Fruit fly (Drosophila melanogaster) whole organism, embryonic: Measurements from ENCODE around the gene CG6431.
A peak's percentile ranks its signal among the peaks of the same experiment; 100 is the strongest.

ENCODE experiments used
- Ada2b ChIP-seq: fragments of 200-800 bp; sonication (Bioruptor generic); IDR thresholded peaks from 2 replicates; pipeline ENCODE4 v1.3.6; 2022; ENCODE audit warnings: missing biosample characterization, missing genetic modification characterization
- BEAF-32 ChIP-seq: fragments of 200-800 bp; sonication (Bioruptor generic); optimal IDR thresholded peaks from 3 replicates; lab custom pipeline; 2017; ENCODE audit warnings: missing biosample characterization, missing genetic modification characterization, mild to moderate bottlenecking, moderate library complexity, missing genetic modification reagents
- Bdp1 ChIP-seq: fragments of 200-800 bp; sonication (Bioruptor generic); optimal IDR thresholded peaks from 3 replicates; lab custom pipeline; 2016; ENCODE audit warnings: missing biosample characterization, missing genetic modification characterization
- Bgb ChIP-seq: fragments of 200-800 bp; sonication (Bioruptor generic); IDR thresholded peaks from 2 replicates; pipeline ENCODE4 v1.3.6; 2022; ENCODE audit warnings: missing biosample characterization, missing genetic modification characterization; ENCODE audit not compliant: partially characterized antibody
- CG10274 ChIP-seq: fragments of 200-800 bp; sonication (Bioruptor generic); optimal IDR thresholded peaks from 3 replicates; lab custom pipeline; 2017; ENCODE audit warnings: missing biosample characterization, mild to moderate bottlenecking, missing genetic modification characterization
- CG13287 ChIP-seq: fragments of 200-800 bp; sonication (Bioruptor generic); IDR thresholded peaks from 2 replicates; pipeline ENCODE4 v1.3.6; 2022; ENCODE audit warnings: missing biosample characterization, missing genetic modification characterization; ENCODE audit not compliant: partially characterized antibody
- CG15514 ChIP-seq: fragments of 200-800 bp; sonication (Bioruptor generic); optimal IDR thresholded peaks from 3 replicates; lab custom pipeline; 2017; ENCODE audit warnings: missing biosample characterization, missing genetic modification characterization, mild to moderate bottlenecking, moderate library complexity, missing genetic modification reagents
- CG16813 ChIP-seq: fragments of 200-800 bp; sonication (Bioruptor generic); IDR thresholded peaks from 3 replicates; pipeline ENCODE4 v1.3.6; 2022; ENCODE audit warnings: missing biosample characterization, missing genetic modification characterization; ENCODE audit not compliant: partially characterized antibody
- CG16863 ChIP-seq: fragments of 200-800 bp; sonication (Bioruptor generic); optimal IDR thresholded peaks from 3 replicates; lab custom pipeline; 2016; ENCODE audit warnings: missing biosample characterization, missing genetic modification characterization
- CG17186 ChIP-seq: fragments of 200-800 bp; sonication (Bioruptor generic); optimal IDR thresholded peaks from 3 replicates; lab custom pipeline; 2017; ENCODE audit warnings: missing biosample characterization, missing genetic modification reagents, missing genetic modification characterization
- CG17328 ChIP-seq: fragments of 200-800 bp; sonication (Bioruptor generic); IDR thresholded peaks from 2 replicates; pipeline ENCODE4 v1.3.6; 2022; ENCODE audit warnings: missing biosample characterization, missing genetic modification characterization
- CG18619 ChIP-seq: fragments of 200-800 bp; sonication (Bioruptor generic); optimal IDR thresholded peaks from 3 replicates; lab custom pipeline; 2017; ENCODE audit warnings: missing biosample characterization, mild to moderate bottlenecking, missing genetic modification characterization
- CG34224 ChIP-seq: fragments of 200-800 bp; sonication (Bioruptor generic); IDR thresholded peaks from 3 replicates; pipeline ENCODE4 v1.3.6; 2022; ENCODE audit warnings: missing biosample characterization, missing genetic modification characterization; ENCODE audit not compliant: partially characterized antibody
- CG4854 ChIP-seq: fragments of 200-800 bp; sonication (Bioruptor generic); optimal IDR thresholded peaks from 2 replicates; lab custom pipeline; 2016; ENCODE audit warnings: missing biosample characterization, missing genetic modification characterization, inconsistent platforms
- CG7271 ChIP-seq: fragments of 200-800 bp; sonication (Bioruptor generic); optimal IDR thresholded peaks from 2 replicates; lab custom pipeline; 2018; ENCODE audit warnings: missing biosample characterization, mild to moderate bottlenecking, missing genetic modification characterization, moderate library complexity
- CG7839 ChIP-seq: fragments of 200-800 bp; sonication (Bioruptor generic); optimal IDR thresholded peaks from 3 replicates; lab custom pipeline; 2018; ENCODE audit warnings: missing biosample characterization, mild to moderate bottlenecking, missing genetic modification characterization, moderate library complexity
- CG8388 ChIP-seq: fragments of 200-800 bp; sonication (Bioruptor generic); optimal IDR thresholded peaks from 2 replicates; lab custom pipeline; 2019; ENCODE audit warnings: missing biosample characterization, mild to moderate bottlenecking, missing genetic modification characterization, moderate library complexity
- CG8478 ChIP-seq: fragments of >200 bp; optimal IDR thresholded peaks from 2 replicates; lab custom pipeline; 2018
- CG9817 ChIP-seq: fragments of 200-800 bp; sonication (Bioruptor generic); optimal IDR thresholded peaks from 2 replicates; lab custom pipeline; 2018; ENCODE audit warnings: missing biosample characterization, mild to moderate bottlenecking, missing genetic modification characterization, moderate library complexity
- Dll ChIP-seq: fragments of 200-800 bp; sonication (Bioruptor generic); IDR thresholded peaks from 4 replicates; pipeline ENCODE4 v1.3.6; 2022; ENCODE audit warnings: missing biosample characterization, missing genetic modification characterization; ENCODE audit not compliant: partially characterized antibody
- Dref ChIP-seq: fragments of 200-800 bp; sonication (Bioruptor generic); IDR thresholded peaks from 2 replicates; pipeline ENCODE4 v1.3.6; 2022; ENCODE audit warnings: missing biosample characterization, missing genetic modification characterization
- E2f1 ChIP-seq: fragments of 200-800 bp; sonication (Bioruptor generic); IDR thresholded peaks from 2 replicates; pipeline ENCODE4 v1.3.6; 2022; ENCODE audit warnings: missing biosample characterization, missing genetic modification characterization
- ERR ChIP-seq: fragments of 200-800 bp; sonication (Bioruptor generic); optimal IDR thresholded peaks from 2 replicates; lab custom pipeline; 2016; ENCODE audit warnings: missing biosample characterization, missing genetic modification characterization
- H15 ChIP-seq: fragments of 200-800 bp; sonication (Bioruptor generic); IDR thresholded peaks from 3 replicates; pipeline ENCODE4 v1.3.6; 2022; ENCODE audit warnings: missing biosample characterization, missing genetic modification characterization
- H2.0 ChIP-seq: fragments of 200-800 bp; sonication (Bioruptor generic); IDR thresholded peaks from 2 replicates; pipeline ENCODE4 v1.3.6; 2022; ENCODE audit warnings: missing biosample characterization, missing genetic modification characterization
- Kr ChIP-seq: fragments of 200-800 bp; sonication (Bioruptor generic); optimal IDR thresholded peaks from 2 replicates; lab custom pipeline; 2017; ENCODE audit warnings: missing biosample characterization, mild to moderate bottlenecking, missing genetic modification characterization
- PHDP ChIP-seq: fragments of 200-800 bp; sonication (Bioruptor generic); optimal IDR thresholded peaks from 3 replicates; lab custom pipeline; 2018; ENCODE audit warnings: missing biosample characterization, mild to moderate bottlenecking, missing genetic modification characterization, moderate library complexity
- Pdp1 ChIP-seq, 2 experiments: fragments of 200-800 bp; sonication (Bioruptor generic); optimal IDR thresholded peaks; 3 replicates each; lab custom pipeline; 2016; ENCODE audit warnings: missing biosample characterization in 2 of 2, missing genetic modification characterization in 2 of 2, mild to moderate bottlenecking in 1 of 2, moderate library complexity in 1 of 2
- Tbp ChIP-seq: fragments of >200 bp; optimal IDR thresholded peaks from 2 replicates; lab custom pipeline; 2018; ENCODE audit warnings: missing biosample characterization, missing genetic modification characterization
- ara ChIP-seq: fragments of 200-800 bp; sonication (Bioruptor generic); IDR thresholded peaks from 2 replicates; pipeline ENCODE4 v1.3.6; 2022; ENCODE audit warnings: missing biosample characterization, missing genetic modification characterization
- bcd ChIP-seq: fragments of 200-800 bp; sonication (Bioruptor generic); optimal IDR thresholded peaks from 2 replicates; lab custom pipeline; 2017; ENCODE audit warnings: missing biosample characterization, mild to moderate bottlenecking, missing genetic modification characterization
- bsh ChIP-seq, 2 experiments: fragments of 200-800 bp; sonication (Bioruptor generic); optimal IDR thresholded peaks; 2 replicates each; lab custom pipeline; 2017 to 2018; ENCODE audit warnings: mild to moderate bottlenecking in 2 of 2, missing biosample characterization in 2 of 2, missing genetic modification characterization in 2 of 2, moderate library complexity in 1 of 2
- crp ChIP-seq, 2 experiments: fragments of 200-800 bp; sonication (Bioruptor generic); optimal IDR thresholded peaks; 2 replicates in 1 of 2; 3 replicates in 1 of 2; lab custom pipeline; 2017; ENCODE audit warnings: missing biosample characterization in 2 of 2, missing genetic modification characterization in 2 of 2, mild to moderate bottlenecking in 1 of 2, moderate library complexity in 1 of 2
- dm ChIP-seq: fragments of 200-800 bp; sonication (Bioruptor generic); optimal IDR thresholded peaks from 3 replicates; lab custom pipeline; 2016; ENCODE audit warnings: missing biosample characterization, missing genetic modification characterization
- dmrt11E ChIP-seq: fragments of 200-800 bp; sonication (Bioruptor generic); optimal IDR thresholded peaks from 3 replicates; lab custom pipeline; 2018; ENCODE audit warnings: missing biosample characterization, mild to moderate bottlenecking, missing genetic modification characterization, moderate library complexity
- ems ChIP-seq: fragments of 200-800 bp; sonication (Bioruptor generic); optimal IDR thresholded peaks from 3 replicates; lab custom pipeline; 2016; ENCODE audit warnings: missing biosample characterization, missing genetic modification characterization
- en ChIP-seq: fragments of 200-800 bp; sonication (Bioruptor generic); optimal IDR thresholded peaks from 2 replicates; lab custom pipeline; 2016; ENCODE audit warnings: missing biosample characterization, missing genetic modification characterization
- gcm ChIP-seq: fragments of 200-800 bp; sonication (Bioruptor generic); optimal IDR thresholded peaks from 2 replicates; lab custom pipeline; 2019; ENCODE audit warnings: missing biosample characterization, mild to moderate bottlenecking, missing genetic modification characterization, moderate library complexity
- grau ChIP-seq: fragments of 200-800 bp; optimal IDR thresholded peaks from 3 replicates; lab custom pipeline; 2019; ENCODE audit warnings: missing biosample characterization, mild to moderate bottlenecking, missing genetic modification characterization, moderate library complexity
- grn ChIP-seq: fragments of 200-800 bp; sonication (Bioruptor generic); optimal IDR thresholded peaks from 3 replicates; lab custom pipeline; 2017; ENCODE audit warnings: missing biosample characterization, missing genetic modification characterization
- hbn ChIP-seq: fragments of 200-800 bp; sonication (Bioruptor generic); IDR thresholded peaks from 2 replicates; pipeline ENCODE4 v1.3.6; 2022; ENCODE audit warnings: missing biosample characterization, missing genetic modification characterization; ENCODE audit not compliant: partially characterized antibody
- nerfin-1 ChIP-seq: fragments of 200-800 bp; sonication (Bioruptor generic); optimal IDR thresholded peaks from 3 replicates; lab custom pipeline; 2019; ENCODE audit warnings: missing biosample characterization, mild to moderate bottlenecking, missing genetic modification characterization, moderate library complexity
- pfk ChIP-seq: fragments of 200-800 bp; sonication (Bioruptor generic); optimal IDR thresholded peaks from 2 replicates; lab custom pipeline; 2018; ENCODE audit warnings: missing biosample characterization, mild to moderate bottlenecking, missing genetic modification characterization, moderate library complexity
- pho ChIP-seq: fragments of 200-800 bp; sonication (Bioruptor generic); optimal IDR thresholded peaks from 2 replicates; lab custom pipeline; 2016; ENCODE audit warnings: missing biosample characterization, missing genetic modification characterization
- phol ChIP-seq: fragments of 200-800 bp; sonication (Bioruptor generic); optimal IDR thresholded peaks from 3 replicates; lab custom pipeline; 2018; ENCODE audit warnings: missing biosample characterization, mild to moderate bottlenecking, missing genetic modification characterization, moderate library complexity
- rib ChIP-seq: fragments of 200-800 bp; sonication (Bioruptor generic); IDR thresholded peaks from 2 replicates; pipeline ENCODE4 v1.3.6; 2022; ENCODE audit warnings: missing biosample characterization, missing genetic modification characterization
- sens-2 ChIP-seq: fragments of 200-800 bp; sonication (Bioruptor generic); IDR thresholded peaks from 2 replicates; pipeline ENCODE4 v1.3.6; 2022; ENCODE audit warnings: missing biosample characterization, missing genetic modification characterization
- slbo ChIP-seq: fragments of 200-800 bp; sonication (Bioruptor generic); IDR thresholded peaks from 2 replicates; pipeline ENCODE4 v1.3.6; 2022; ENCODE audit warnings: missing biosample characterization, missing genetic modification characterization
- twi ChIP-seq: fragments of 200-800 bp; optimal IDR thresholded peaks from 2 replicates; lab custom pipeline; 2019; ENCODE audit warnings: missing biosample characterization, mild to moderate bottlenecking, missing genetic modification characterization, moderate library complexity
- zen ChIP-seq: fragments of 200-800 bp; sonication (Bioruptor generic); optimal IDR thresholded peaks from 3 replicates; lab custom pipeline; 2018; ENCODE audit warnings: missing biosample characterization, mild to moderate bottlenecking, missing genetic modification characterization, moderate library complexity
- zen2 ChIP-seq: fragments of 200-800 bp; sonication (Bioruptor generic); IDR thresholded peaks from 3 replicates; pipeline ENCODE4 v1.3.6; 2022; ENCODE audit warnings: missing biosample characterization, missing genetic modification characterization; ENCODE audit not compliant: partially characterized antibody

Gene CG6431

dm6 chr2L:10685666-10686065, 38.3 kb upstream of the CG6431 start (continued):
- TF ChIP-seq CG7839 (peak; percentile 26), CG18619 (no peak), rib (GFP tag; lab: Robert Waterston, UW) (no peak), CG16863 (GFP tag; lab: Kevin White, UChicago) (no peak), Tbp (GFP tag; lab: Kevin White, UChicago) (no peak), twi (tag; lab: Kevin White, UChicago) (no peak), H2.0 (GFP tag; lab: Robert Waterston, UW) (no peak), zen2 (GFP tag; lab: Robert Waterston, UW) (no peak), bsh (GFP tag; optimal IDR thresholded peaks at IDR 0.05; lab: Kevin White, UChicago) (no peak), ara (no peak), Pdp1 (GFP tag; optimal IDR thresholded peaks at IDR 0.05; lab: Kevin White, UChicago) (no peak), CG34224 (no peak), CG17328 (no peak), phol (tag; lab: Kevin White, UChicago) (no peak), E2f1 (no peak), CG17186 (no peak), PHDP (tag; lab: Kevin White, UChicago) (no peak), CG4854 (no peak), Dll (GFP tag; lab: Robert Waterston, UW) (no peak), CG8478 (no peak), dmrt11E (tag; lab: Kevin White, UChicago) (no peak), bcd (GFP tag; lab: Kevin White, UChicago) (no peak), grau (tag; lab: Kevin White, UChicago) (peak; percentile 18), Bgb (GFP tag; lab: Robert Waterston, UW) (no peak), dm (GFP tag; lab: Kevin White, UChicago) (no peak), pho (GFP tag; lab: Kevin White, UChicago) (peak; percentile 17), sens-2 (no peak), hbn (no peak), Bdp1 (no peak), gcm (GFP tag; lab: Kevin White, UChicago) (no peak), ERR (GFP tag; lab: Kevin White, UChicago) (no peak), BEAF-32 (GFP tag; lab: Kevin White, UChicago) (no peak), crp (GFP tag; optimal IDR thresholded peaks at IDR 0.05; lab: Kevin White, UChicago) (no peak), CG13287 (GFP tag; lab: Robert Waterston, UW) (no peak), Ada2b (no peak), CG9817 (tag; lab: Kevin White, UChicago) (no peak), Kr (GFP tag; lab: Kevin White, UChicago) (no peak), CG15514 (GFP tag; lab: Kevin White, UChicago) (peak; percentile 6), zen (tag; lab: Kevin White, UChicago) (no peak), pfk (no peak), Dref (GFP tag; lab: Robert Waterston, UW) (no peak), ems (GFP tag; lab: Kevin White, UChicago) (no peak), slbo (GFP tag; lab: Robert Waterston, UW) (no peak; the same call in 1 of the 2 replicates), H15 (GFP tag; lab: Robert Waterston, UW) (no peak), CG10274 (GFP tag; lab: Kevin White, UChicago) (no peak), nerfin-1 (tag; lab: Kevin White, UChicago) (no peak), CG16813 (GFP tag; lab: Robert Waterston, UW) (no peak), en (GFP tag; lab: Kevin White, UChicago) (no peak), CG8388 (no peak), CG7271 (tag; lab: Kevin White, UChicago) (no peak), grn (GFP tag; lab: Kevin White, UChicago) (no peak)
